Fruit fly (Drosophila melanogaster) whole organism, adult: ENCODE data around the gene CG31301.

Experiments used
- CG5204 ChIP-seq: fragments of 200-800 bp; sonication (Bioruptor generic); optimal IDR thresholded peaks from 2 replicates; lab custom pipeline; 2016; ENCODE audit warnings: missing biosample characterization, missing genetic modification characterization
- CG7045 ChIP-seq: fragments of 200-800 bp; sonication (Bioruptor generic); optimal IDR thresholded peaks from 2 replicates; lab custom pipeline; 2017; ENCODE audit warnings: missing biosample characterization, mild to moderate bottlenecking, missing genetic modification characterization
- Clk ChIP-seq: fragments of 200-800 bp; sonication (Bioruptor generic); optimal IDR thresholded peaks from 2 replicates; lab custom pipeline; 2017; ENCODE audit warnings: missing biosample characterization, missing genetic modification characterization
- bab1 ChIP-seq: fragments of 200-800 bp; sonication (Bioruptor generic); optimal IDR thresholded peaks from 3 replicates; lab custom pipeline; 2019; ENCODE audit warnings: missing biosample characterization, mild to moderate bottlenecking, missing genetic modification characterization, moderate library complexity
- ovo ChIP-seq: fragments of 200-800 bp; sonication (Bioruptor generic); optimal IDR thresholded peaks from 2 replicates; lab custom pipeline; 2016; ENCODE audit warnings: missing biosample characterization, missing genetic modification characterization
- tj ChIP-seq: fragments of 200-800 bp; sonication (Bioruptor generic); optimal IDR thresholded peaks from 3 replicates; lab custom pipeline; 2017; ENCODE audit warnings: missing biosample characterization, mild to moderate bottlenecking, missing genetic modification characterization, moderate library complexity

DNA sequence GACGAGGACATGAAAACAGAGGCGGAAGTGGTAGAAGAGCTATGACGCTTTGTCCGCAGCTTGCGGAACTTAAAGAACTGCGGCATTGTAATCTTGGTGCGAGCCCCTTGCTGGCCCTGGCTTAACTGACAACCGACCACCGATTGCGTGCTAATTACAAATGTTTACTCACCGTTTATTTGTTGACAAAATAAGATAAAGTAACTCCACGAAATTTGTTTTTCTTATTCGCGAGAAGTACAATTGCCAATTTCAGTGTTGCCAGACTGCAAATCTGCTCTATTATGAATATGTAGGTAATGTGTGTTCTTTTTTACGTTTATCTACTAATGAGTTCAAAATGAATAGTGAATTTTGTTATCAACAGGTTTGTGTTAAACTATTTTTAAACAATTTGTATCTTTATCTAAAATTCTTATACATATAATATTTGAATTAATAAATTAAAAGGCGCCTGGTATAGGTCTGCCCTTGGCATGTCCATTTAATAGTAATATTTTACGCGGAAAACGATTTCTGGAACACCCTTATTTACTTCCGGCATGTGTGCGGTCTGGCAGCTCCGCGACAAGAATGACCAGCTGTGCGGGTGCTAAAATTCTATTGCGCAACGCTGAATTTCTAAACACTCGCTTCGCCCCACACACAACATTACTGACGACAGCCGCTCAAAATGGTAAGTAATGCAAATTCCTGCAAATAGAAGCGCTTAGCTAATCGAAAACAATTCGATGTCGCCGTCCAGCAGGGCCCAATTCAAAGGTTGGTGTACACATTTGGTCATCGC lies 10.8 kb downstream of the CG31301 start, which contains the start of the genes Atg4b and Hibch:
- TF ChIP-seq ovo (GFP tag; lab: Kevin White, UChicago) = peak; percentile 67
- TF ChIP-seq tj (GFP tag; lab: Kevin White, UChicago) = no peak
- TF ChIP-seq bab1 (GFP tag; lab: Kevin White, UChicago) = peak; percentile 88
- TF ChIP-seq Clk (GFP tag; lab: Kevin White, UChicago) = peak; percentile 79
- peak; percentile 83 for TF ChIP-seq CG7045 (GFP tag; lab: Kevin White, UChicago)
- TF ChIP-seq CG5204 = no peak
